Fruit fly (Drosophila melanogaster): ENCODE results near the gene CG11151.

The CG11151 gene

dm6 chrX:13764397-13765119 lies 25.0 kb downstream of the CG11151 start (continued):
- TF ChIP-seq CG31441 (GFP tag; IDR thresholded peaks at IDR 0.05) (peak; percentile 44), Rx (GFP tag; IDR thresholded peaks at IDR 0.05) (peak; percentile 8; the same call in 1 of the 2 replicates), ro (GFP tag; IDR thresholded peaks at IDR 0.05) (no peak), CG8765 (GFP tag; IDR thresholded peaks at IDR 0.05) (no peak), Sox100B (GFP tag; optimal IDR thresholded peaks at IDR 0.05) (peak; percentile 29), BEAF-32 (GFP tag; optimal IDR thresholded peaks at IDR 0.05) (no peak), sqz (GFP tag; optimal IDR thresholded peaks at IDR 0.05) (peak; percentile 11), NFAT (GFP tag; IDR thresholded peaks at IDR 0.05) (no peak), CG9609 (GFP tag; optimal IDR thresholded peaks at IDR 0.05) (peak; percentile 1), CG9437 (GFP tag; optimal IDR thresholded peaks at IDR 0.05) (peak; percentile 39), CG7928 (GFP tag; optimal IDR thresholded peaks at IDR 0.05) (no peak), CG30403 (GFP tag; optimal IDR thresholded peaks at IDR 0.05) (peak; percentile 40), CG11093 (GFP tag; IDR thresholded peaks at IDR 0.05) (peak; percentile 50; the same call in 1 of the 3 replicates), gsb-n (tag; optimal IDR thresholded peaks at IDR 0.05) (peak; percentile 16), MESR4 (GFP tag; optimal IDR thresholded peaks at IDR 0.05) (no peak), Hr51 (GFP tag; optimal IDR thresholded peaks at IDR 0.05) (peak in 1 of 2 experiments; percentile 63), Oli (tag; optimal IDR thresholded peaks at IDR 0.05) (peak; percentile 38), shn (GFP tag; optimal IDR thresholded peaks at IDR 0.05) (peak; percentile 8), bcd (GFP tag; optimal IDR thresholded peaks at IDR 0.05) (peak; percentile 13), CG8944 (GFP tag; optimal IDR thresholded peaks at IDR 0.05) (no peak), pan (optimal IDR thresholded peaks at IDR 0.05) (no peak), pan (GFP tag; optimal IDR thresholded peaks at IDR 0.05 in 1 of 2, IDR thresholded peaks at IDR 0.05 in 1 of 2) (peak in 1 of 2 experiments; percentile 56), ase (GFP tag; IDR thresholded peaks at IDR 0.05) (peak; percentile 33; the same call in 1 of the 3 replicates), CG2116 (GFP tag; optimal IDR thresholded peaks at IDR 0.05) (peak; percentile 11), slbo (GFP tag; IDR thresholded peaks at IDR 0.05) (0 out of 2 replicates have a peak, but pooled peaks have one; percentile 14), CG8281 (tag; optimal IDR thresholded peaks at IDR 0.05) (peak; percentile 9), CG10979 (tag; optimal IDR thresholded peaks at IDR 0.05) (peak; percentile 53), Dek (tag; optimal IDR thresholded peaks at IDR 0.05) (peak; percentile 3), Antp (GFP tag; optimal IDR thresholded peaks at IDR 0.05) (no peak), Dref (GFP tag; IDR thresholded peaks at IDR 0.05) (no peak), CG1233 (GFP tag; optimal IDR thresholded peaks at IDR 0.05) (peak; percentile 27), CG11085 (GFP tag; IDR thresholded peaks at IDR 0.05) (no peak), pnt (GFP tag; optimal IDR thresholded peaks at IDR 0.05) (no peak), CG13296 (GFP tag; optimal IDR thresholded peaks at IDR 0.05) (peak; percentile 39), jing (GFP tag; optimal IDR thresholded peaks at IDR 0.05) (peak; percentile 0), CG18599 (GFP tag; optimal IDR thresholded peaks at IDR 0.05) (peak; percentile 26), trem (tag; optimal IDR thresholded peaks at IDR 0.05) (peak; percentile 13), Hand (GFP tag; optimal IDR thresholded peaks at IDR 0.05) (no peak), CG17829 (tag; optimal IDR thresholded peaks at IDR 0.05) (peak; percentile 42), CG6272 (GFP tag; IDR thresholded peaks at IDR 0.05) (no peak), CG11398 (GFP tag; optimal IDR thresholded peaks at IDR 0.05) (no peak), otp (GFP tag; IDR thresholded peaks at IDR 0.05) (peak; percentile 46; the same call in 1 of the 3 replicates), ara (GFP tag; IDR thresholded peaks at IDR 0.05) (peak; percentile 62), ind (GFP tag; optimal IDR thresholded peaks at IDR 0.05) (peak; percentile 48), twi (tag; optimal IDR thresholded peaks at IDR 0.05) (peak; percentile 58), Hr78 (GFP tag; optimal IDR thresholded peaks at IDR 0.05) (peak in 1 of 2 experiments; percentile 8), CG12155 (GFP tag; optimal IDR thresholded peaks at IDR 0.05) (peak; percentile 2), sob (GFP tag; IDR thresholded peaks at IDR 0.05) (0 out of 2 replicates have a peak, but pooled peaks have one; percentile 62), Xrp1 (GFP tag; IDR thresholded peaks at IDR 0.05) (peak; percentile 57)
